Fruit fly (Drosophila melanogaster): ENCODE results near the gene bchs.

DNA sequence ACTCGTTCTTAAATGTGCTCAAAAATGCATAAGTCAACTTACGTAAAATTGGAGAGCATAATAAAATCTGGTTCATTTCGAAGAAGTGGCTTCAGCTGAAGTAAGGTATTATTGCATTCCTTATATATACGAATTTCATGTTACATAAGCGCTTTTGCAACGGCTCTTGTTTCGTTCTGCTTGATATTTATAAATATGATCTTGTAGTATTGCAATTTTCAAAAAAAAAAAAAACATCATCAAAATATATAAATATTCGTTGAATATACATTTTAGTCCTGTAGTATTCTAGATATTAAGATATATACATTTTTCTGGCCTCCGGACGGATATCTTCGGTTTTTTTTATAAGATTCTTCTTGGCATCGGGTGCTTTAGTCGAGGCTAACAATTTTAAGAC is 13.2 kb upstream of the bchs start, which contains the start of gene Acp26Aa:
- no peak for TF ChIP-seq pan (optimal IDR thresholded peaks at IDR 0.05)
- TF ChIP-seq EcR (GFP tag; optimal IDR thresholded peaks at IDR 0.05) = no peak

Data from whole organism.